Worm (Caenorhabditis elegans): ENCODE data around the gene asns-1.

- no peak for TF ChIP-seq ceh-16 (tag; optimal IDR thresholded peaks at IDR 0.05)
- no peak for TF ChIP-seq nhr-28 (tag; optimal IDR thresholded peaks at IDR 0.05)
- no peak for TF ChIP-seq tbx-2 (tag; optimal IDR thresholded peaks at IDR 0.05)
- no peak for TF ChIP-seq ceh-28 (tag; optimal IDR thresholded peaks at IDR 0.05)
- TF ChIP-seq nhr-77 (tag; optimal IDR thresholded peaks at IDR 0.05), result no peak
- TF ChIP-seq daf-12 (tag; optimal IDR thresholded peaks at IDR 0.05), result no peak
- no peak for TF ChIP-seq pha-4 (tag; optimal IDR thresholded peaks at IDR 0.05)
- TF ChIP-seq pqm-1 (tag; optimal IDR thresholded peaks at IDR 0.05), result no peak
- no peak for TF ChIP-seq egl-27 (tag; optimal IDR thresholded peaks at IDR 0.05)
- no peak for TF ChIP-seq skn-1 (tag; optimal IDR thresholded peaks at IDR 0.05)
These were observed at the start of gene asns-1, which contains the start of gene slc-17.8 for ce11 chrV:8545531-8546224.

All from whole organism, L3 larva.